Worm (Caenorhabditis elegans) whole organism, early embryonic: ENCODE results near the gene str-2.

Experiments used
- ama-1 ChIP-seq: fragments of 150-350 bp; optimal IDR thresholded peaks from 2 replicates; lab custom pipeline; 2014
- flt-1 ChIP-seq: fragments of 200-800 bp; sonication (Bioruptor generic); IDR thresholded peaks from 2 replicates; pipeline ENCODE4 v1.3.6; 2022; ENCODE audit warnings: missing genetic modification characterization, missing compliant biosample characterization
- pes-1 ChIP-seq: fragments of 200-800 bp; sonication (Bioruptor generic); IDR thresholded peaks from 2 replicates; pipeline ENCODE4 v1.3.6; 2022; ENCODE audit warnings: missing genetic modification reagents, missing genetic modification characterization, missing compliant biosample characterization
- tra-4 ChIP-seq: sonication (generic microtip); optimal IDR thresholded peaks from 2 replicates; lab custom pipeline; 2017; ENCODE audit warnings: missing genetic modification characterization, missing compliant biosample characterization

ce11 chrV:9779418-9779817, 44.6 kb downstream of the str-2 start, which contains the start of gene F46B6.4:
- no peak for TF ChIP-seq pes-1
- no peak for TF ChIP-seq tra-4 (tag; lab: Kevin White, UChicago)
- no peak for TF ChIP-seq flt-1 (GFP tag; lab: Robert Waterston, UW)
- no peak for TF ChIP-seq ama-1 (lab: Kevin White, UChicago)
